Worm (Caenorhabditis elegans): ENCODE data around the gene srlf-28.

Gene srlf-28

DNA sequence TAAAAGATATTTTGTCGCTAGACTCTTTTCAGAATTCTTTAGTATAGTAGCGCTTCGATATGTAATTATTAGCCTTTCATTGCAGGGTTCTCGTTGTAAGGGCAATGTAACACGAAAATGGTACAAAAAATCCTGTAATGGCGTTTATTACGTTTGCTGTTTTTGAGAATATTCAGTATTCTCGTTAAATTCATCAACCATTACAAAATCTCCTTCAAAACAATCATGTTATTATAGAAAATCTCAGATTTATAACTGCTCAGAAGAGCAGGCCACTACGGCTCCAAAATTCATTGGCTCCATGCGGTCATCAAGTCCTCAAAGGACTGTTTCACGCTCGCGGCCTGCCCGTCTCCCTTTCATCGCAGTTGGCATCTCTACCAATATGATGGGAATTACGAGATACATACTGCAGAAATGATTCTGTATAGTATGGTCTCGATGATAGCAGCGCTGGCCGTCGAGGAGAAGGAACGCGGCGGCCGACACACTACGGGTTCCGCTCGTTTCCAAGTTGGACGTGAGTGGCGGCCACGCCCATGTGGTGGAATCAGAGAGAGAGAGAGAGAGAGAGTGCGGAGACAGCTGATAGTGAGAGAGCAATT lies 16.9 kb downstream of the srlf-28 start (continued):
- TF ChIP-seq ceh-18 (tag; optimal IDR thresholded peaks at IDR 0.05) = peak; percentile 19
- no peak for TF ChIP-seq hlh-30 (tag; optimal IDR thresholded peaks at IDR 0.05; ENCODE audit: insufficient read depth)
- no peak for TF ChIP-seq fkh-6 (tag; optimal IDR thresholded peaks at IDR 0.05)
- peak; percentile 32 for TF ChIP-seq dve-1 (tag; optimal IDR thresholded peaks at IDR 0.05)
- TF ChIP-seq ceh-45 (GFP tag; IDR thresholded peaks at IDR 0.05) = no peak
- no peak for TF ChIP-seq ceh-9 (tag; optimal IDR thresholded peaks at IDR 0.05)
- no peak for TF ChIP-seq ceh-31 (tag; optimal IDR thresholded peaks at IDR 0.05)
- no peak for TF ChIP-seq mec-3 (tag; optimal IDR thresholded peaks at IDR 0.05; ENCODE audit: borderline replicate concordance)
- no peak for TF ChIP-seq pqm-1 (tag; optimal IDR thresholded peaks at IDR 0.05)
- no peak for TF ChIP-seq sox-4 (tag; optimal IDR thresholded peaks at IDR 0.05)
- TF ChIP-seq che-1 (tag; optimal IDR thresholded peaks at IDR 0.05) = no peak
- TF ChIP-seq elt-2 (tag; optimal IDR thresholded peaks at IDR 0.05) = peak; percentile 48
- TF ChIP-seq hlh-8 (tag; optimal IDR thresholded peaks at IDR 0.05) = peak; percentile 20
- no peak for TF ChIP-seq hlh-13 (GFP tag; optimal IDR thresholded peaks at IDR 0.05)
- no peak for TF ChIP-seq lim-6 (tag; optimal IDR thresholded peaks at IDR 0.05)
- no peak for TF ChIP-seq elt-4 (tag; optimal IDR thresholded peaks at IDR 0.05)
- TF ChIP-seq zip-5 (tag; optimal IDR thresholded peaks at IDR 0.05) = no peak
- no peak for TF ChIP-seq pha-2 (tag; optimal IDR thresholded peaks at IDR 0.05)
- TF ChIP-seq ceh-34 (tag; optimal IDR thresholded peaks at IDR 0.05) = no peak
- no peak for TF ChIP-seq ceh-30 (tag; optimal IDR thresholded peaks at IDR 0.05)
- no peak for TF ChIP-seq ceh-19 (GFP tag; optimal IDR thresholded peaks at IDR 0.05)

DNA sequence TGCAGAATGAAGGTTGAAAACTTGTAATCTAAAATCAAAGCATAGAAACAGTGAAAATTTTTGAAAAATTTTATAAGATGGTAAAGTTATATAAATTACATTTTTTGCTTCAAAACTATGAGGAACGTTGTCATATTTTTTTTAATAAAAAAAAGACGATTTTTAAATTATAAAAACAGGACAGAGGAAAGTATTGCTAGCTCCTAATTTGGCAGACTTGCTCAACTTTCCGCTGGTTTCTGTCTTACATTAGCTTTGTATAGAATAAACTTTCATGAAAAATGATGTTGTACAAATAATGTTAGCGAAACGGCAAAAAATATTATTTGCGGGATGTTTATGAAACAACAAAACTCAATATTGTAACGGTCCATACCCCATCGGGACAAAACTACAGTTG lies 17.4 kb downstream of the srlf-28 start, which contains the start of gene fbxa-83:
TSS of gene fbxa-83 (minus strand) at position 101 of the 400 bp plus-strand sequence.
- TF ChIP-seq tbx-2 (tag; optimal IDR thresholded peaks at IDR 0.05) (no peak), ceh-9 (tag; optimal IDR thresholded peaks at IDR 0.05) (no peak), K02D7.2 (tag; optimal IDR thresholded peaks at IDR 0.05) (no peak), sox-2 (GFP tag; IDR thresholded peaks at IDR 0.05) (no peak), fax-1 (tag; optimal IDR thresholded peaks at IDR 0.05) (no peak), hlh-8 (tag; optimal IDR thresholded peaks at IDR 0.05) (no peak), hlh-13 (GFP tag; optimal IDR thresholded peaks at IDR 0.05) (no peak), lim-6 (tag; optimal IDR thresholded peaks at IDR 0.05) (no peak), pag-3 (tag; optimal IDR thresholded peaks at IDR 0.05; ENCODE audit: borderline replicate concordance) (no peak)

DNA sequence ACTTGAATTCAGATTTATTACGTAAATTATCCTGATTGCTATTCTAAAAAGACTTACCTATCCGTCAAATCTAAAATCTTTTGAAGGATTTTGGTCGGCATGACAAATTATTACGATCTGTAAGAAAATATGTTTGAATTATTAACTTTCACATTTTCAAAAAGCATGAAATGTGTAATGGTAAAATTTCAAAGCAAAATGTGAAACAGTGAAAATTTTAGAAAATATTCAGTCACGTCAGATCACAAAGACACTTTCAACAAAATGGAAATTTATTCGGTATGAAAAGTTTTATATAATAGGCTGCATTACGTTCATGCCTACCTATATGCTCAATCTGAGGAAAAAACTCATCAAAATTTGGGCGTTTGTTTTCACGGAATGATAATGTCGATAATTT lies 22.0 kb downstream of the srlf-28 start, which contains the start of gene fbxa-126:
TSS of gene fbxa-126 (minus strand) at position 101 of the 400 bp plus-strand sequence.
- TF ChIP-seq unc-55 (GFP tag; optimal IDR thresholded peaks at IDR 0.05) (no peak), K02D7.2 (tag; optimal IDR thresholded peaks at IDR 0.05) (no peak), eyg-1 (tag; optimal IDR thresholded peaks at IDR 0.05) (no peak), ceh-9 (tag; optimal IDR thresholded peaks at IDR 0.05) (no peak), pat-9 (tag; optimal IDR thresholded peaks at IDR 0.05) (no peak), C38D4.7 (GFP tag; optimal IDR thresholded peaks at IDR 0.05) (no peak), odd-2 (tag; optimal IDR thresholded peaks at IDR 0.05) (no peak), K09A11.1 (tag; optimal IDR thresholded peaks at IDR 0.05; ENCODE audit: insufficient read depth) (no peak), ceh-31 (tag; optimal IDR thresholded peaks at IDR 0.05) (no peak), ceh-24 (tag; optimal IDR thresholded peaks at IDR 0.05) (no peak), ztf-16 (tag; optimal IDR thresholded peaks at IDR 0.05) (no peak), nfya-1 (tag; optimal IDR thresholded peaks at IDR 0.05) (no peak), Y22D7AL.16 (tag; optimal IDR thresholded peaks at IDR 0.05) (no peak), ceh-48 (tag; optimal IDR thresholded peaks at IDR 0.05) (no peak), ets-4 (tag; optimal IDR thresholded peaks at IDR 0.05) (no peak), ceh-18 (tag; optimal IDR thresholded peaks at IDR 0.05) (no peak), che-1 (tag; optimal IDR thresholded peaks at IDR 0.05) (no peak), lin-11 (tag; optimal IDR thresholded peaks at IDR 0.05) (no peak), fax-1 (tag; optimal IDR thresholded peaks at IDR 0.05) (no peak)

Measured in whole organism, late embryonic.